Fruit fly (Drosophila melanogaster) whole organism, embryonic: Measurements from ENCODE around the gene CCHa1.

Experiments used
- C15 ChIP-seq: fragments of 200-800 bp; sonication (Bioruptor generic); IDR thresholded peaks from 3 replicates; pipeline ENCODE4 v1.3.6; 2022; ENCODE audit warnings: missing biosample characterization, missing genetic modification characterization
- CG13894 ChIP-seq: fragments of 200-800 bp; sonication (Bioruptor generic); optimal IDR thresholded peaks from 3 replicates; lab custom pipeline; 2018; ENCODE audit warnings: missing biosample characterization, mild to moderate bottlenecking, missing genetic modification characterization, moderate library complexity
- YL-1 ChIP-seq: fragments of 200-800 bp; sonication (Bioruptor generic); optimal IDR thresholded peaks from 3 replicates; lab custom pipeline; 2017; ENCODE audit warnings: missing biosample characterization, mild to moderate bottlenecking, missing genetic modification characterization

- no peak for TF ChIP-seq YL-1
- no peak for TF ChIP-seq C15
- TF ChIP-seq CG13894 (tag; lab: Kevin White, UChicago): no peak
These were observed 15.4 kb upstream of the CCHa1 start, which contains the start of gene CG14357 for dm6 chr3R:14112066-14112465.
